Fruit fly (Drosophila melanogaster): Measurements from ENCODE around the gene CG14860.

Gene CG14860

DNA sequence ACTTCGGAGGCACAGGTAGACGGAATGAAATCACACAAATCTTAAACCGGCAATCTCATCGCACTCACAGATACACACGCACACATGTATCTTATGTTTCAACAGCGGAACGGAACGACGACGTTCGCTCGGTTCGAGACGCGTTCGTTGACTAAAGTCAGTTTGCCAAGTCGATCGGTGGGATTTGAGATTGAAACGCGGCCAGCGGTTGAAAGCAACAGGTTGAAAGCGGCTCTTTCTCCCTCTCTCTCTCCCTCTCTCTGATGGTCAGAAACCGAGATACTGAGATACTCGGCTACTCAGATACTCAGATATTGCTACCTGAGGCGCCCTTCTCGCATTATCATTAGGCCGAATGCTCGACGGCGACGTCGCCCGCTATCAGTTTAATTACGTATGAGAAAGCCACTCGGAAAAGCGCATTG is 40.8 kb upstream of the CG14860 start (continued):
- TF ChIP-seq lola (GFP tag; optimal IDR thresholded peaks at IDR 0.05) (no peak), bowl (GFP tag; IDR thresholded peaks at IDR 0.05) (no peak), CG17912 (GFP tag; optimal IDR thresholded peaks at IDR 0.05) (no peak), onecut (GFP tag; IDR thresholded peaks at IDR 0.05) (peak; percentile 35), CG2678 (tag; optimal IDR thresholded peaks at IDR 0.05) (peak; percentile 41), pnt (GFP tag; optimal IDR thresholded peaks at IDR 0.05) (no peak), CG2120 (GFP tag; optimal IDR thresholded peaks at IDR 0.05) (peak; percentile 49), Hr3 (GFP tag; optimal IDR thresholded peaks at IDR 0.05) (no peak), NFAT (GFP tag; IDR thresholded peaks at IDR 0.05) (peak; percentile 56; the same call in 1 of the 2 replicates), esg (GFP tag; conservative IDR thresholded peaks at IDR 0.05) (no peak), Nf-YA (GFP tag; IDR thresholded peaks at IDR 0.05) (no peak), YL-1 (GFP tag; optimal IDR thresholded peaks at IDR 0.05) (peak; percentile 38), Fer1 (GFP tag; optimal IDR thresholded peaks at IDR 0.05) (peak; percentile 88), Max (GFP tag; optimal IDR thresholded peaks at IDR 0.05) (no peak), CoRest (tag; optimal IDR thresholded peaks at IDR 0.05) (no peak), CG30403 (GFP tag; optimal IDR thresholded peaks at IDR 0.05) (no peak), B-H1 (GFP tag; IDR thresholded peaks at IDR 0.05) (no peak), CG2129 (GFP tag; IDR thresholded peaks at IDR 0.05; ENCODE audit: partially characterized antibody) (no peak), Mad (GFP tag; optimal IDR thresholded peaks at IDR 0.05) (no peak), CG32532 (GFP tag; IDR thresholded peaks at IDR 0.05) (peak; percentile 86; the same call in 1 of the 2 replicates), luna (GFP tag; optimal IDR thresholded peaks at IDR 0.05) (peak; percentile 24), CG6791 (GFP tag; IDR thresholded peaks at IDR 0.05; ENCODE audit: partially characterized antibody) (0 out of 3 replicates have a peak, but pooled peaks have one; percentile 16), CG34376 (GFP tag; optimal IDR thresholded peaks at IDR 0.05) (peak; percentile 74), schlank (tag; optimal IDR thresholded peaks at IDR 0.05) (peak; percentile 12), CG4282 (GFP tag; optimal IDR thresholded peaks at IDR 0.05) (peak; percentile 33), wek (GFP tag; optimal IDR thresholded peaks at IDR 0.05) (peak; percentile 59), CG10431 (GFP tag; optimal IDR thresholded peaks at IDR 0.05) (peak; percentile 67), CTCF (GFP tag; optimal IDR thresholded peaks at IDR 0.05) (no peak), grn (GFP tag; optimal IDR thresholded peaks at IDR 0.05) (peak; percentile 99), tna (GFP tag; IDR thresholded peaks at IDR 0.05; ENCODE audit: partially characterized antibody) (no peak), CG1024 (GFP tag; IDR thresholded peaks at IDR 0.05) (no peak), CG12659 (GFP tag; optimal IDR thresholded peaks at IDR 0.05) (peak; percentile 44), sd (tag; optimal IDR thresholded peaks at IDR 0.05) (peak; percentile 26), CG16779 (GFP tag; IDR thresholded peaks at IDR 0.05) (no peak), Sin3A (optimal IDR thresholded peaks at IDR 0.05) (no peak), sna (GFP tag; IDR thresholded peaks at IDR 0.05; ENCODE audit: partially characterized antibody) (peak; percentile 47), CG8281 (tag; optimal IDR thresholded peaks at IDR 0.05) (no peak), danr (GFP tag; IDR thresholded peaks at IDR 0.05) (no peak), CG32767 (GFP tag; IDR thresholded peaks at IDR 0.05) (no peak; the same call in 1 of the 2 replicates), vnd (GFP tag; IDR thresholded peaks at IDR 0.05; ENCODE audit: partially characterized antibody) (no peak), dpn (GFP tag; optimal IDR thresholded peaks at IDR 0.05) (peak; percentile 19 to 36), dimm (GFP tag; IDR thresholded peaks at IDR 0.05) (no peak), dm (GFP tag; optimal IDR thresholded peaks at IDR 0.05) (no peak), CG9932 (GFP tag; IDR thresholded peaks at IDR 0.05) (peak; percentile 54), ewg (GFP tag; optimal IDR thresholded peaks at IDR 0.05) (no peak), CG4328 (GFP tag; optimal IDR thresholded peaks at IDR 0.05) (peak; percentile 39), sisA (GFP tag; IDR thresholded peaks at IDR 0.05) (no peak), CG5180 (GFP tag; optimal IDR thresholded peaks at IDR 0.05) (peak; percentile 86), CG12104 (GFP tag; optimal IDR thresholded peaks at IDR 0.05) (no peak), CG14050 (GFP tag; IDR thresholded peaks at IDR 0.05) (no peak), aop (GFP tag; IDR thresholded peaks at IDR 0.05) (no peak), crc (GFP tag; optimal IDR thresholded peaks at IDR 0.05) (no peak)

Data from whole organism, embryonic.